Worm (Caenorhabditis elegans) whole organism, L4 larva: Measurements from ENCODE around the gene pho-1.

Source experiments
- D1046.2 ChIP-seq: fragments of 200-800 bp; sonication (Bioruptor generic); IDR thresholded peaks from 2 replicates; pipeline ENCODE4 v1.3.6; 2022; ENCODE audit warnings: missing genetic modification characterization, missing compliant biosample characterization
- F10B5.3 ChIP-seq: sonication (generic microtip); optimal IDR thresholded peaks from 2 replicates; lab custom pipeline; 2016; ENCODE audit warnings: mild to moderate bottlenecking, missing genetic modification characterization, missing compliant biosample characterization
- F26F4.8 ChIP-seq: fragments of 200-800 bp; sonication (Bioruptor generic); conservative IDR thresholded peaks from 2 replicates; pipeline ENCODE4 v1.3.6; 2022; ENCODE audit warnings: missing genetic modification characterization, missing compliant biosample characterization
- F44E2.7 ChIP-seq: fragments of 200-800 bp; sonication (Bioruptor generic); IDR thresholded peaks from 2 replicates; pipeline ENCODE4 v2.1.2; 2022; ENCODE audit warnings: missing genetic modification characterization, missing compliant biosample characterization
- T26A8.4 ChIP-seq: fragments of 200-800 bp; sonication (Bioruptor generic); IDR thresholded peaks from 2 replicates; pipeline ENCODE4 v1.3.6; 2022; ENCODE audit warnings: missing genetic modification characterization, missing compliant biosample characterization
- Y105C5A.15 ChIP-seq: fragments of 200-800 bp; sonication (Bioruptor generic); IDR thresholded peaks from 2 replicates; pipeline ENCODE4 v1.3.6; 2022; ENCODE audit warnings: missing genetic modification characterization, missing compliant biosample characterization
- Y75B8A.6 ChIP-seq: fragments of 200-800 bp; sonication (Bioruptor generic); IDR thresholded peaks from 2 replicates; pipeline ENCODE4 v1.3.6; 2022; ENCODE audit warnings: missing genetic modification reagents, missing genetic modification characterization, missing compliant biosample characterization
- ZK337.2 ChIP-seq: fragments of 200-800 bp; sonication (Bioruptor generic); IDR thresholded peaks from 2 replicates; pipeline ENCODE4 v1.3.6; 2022; ENCODE audit warnings: missing genetic modification reagents, missing genetic modification characterization, missing compliant biosample characterization
- aha-1 ChIP-seq: fragments of 150-350 bp; peaks from one replicate; lab custom pipeline; 2014; ENCODE audit warnings: missing biosample characterization, missing genetic modification characterization
- arid-1 ChIP-seq: fragments of 200-800 bp; sonication (Bioruptor generic); conservative IDR thresholded peaks from 2 replicates; pipeline ENCODE4 v1.3.6; 2022; ENCODE audit warnings: missing genetic modification reagents, missing genetic modification characterization, missing compliant biosample characterization
- ceh-62 ChIP-seq: sonication (generic microtip); optimal IDR thresholded peaks from 2 replicates; lab custom pipeline; 2017; ENCODE audit warnings: missing biosample characterization, missing genetic modification characterization
- cey-2 ChIP-seq: sonication (generic microtip); optimal IDR thresholded peaks from 3 replicates; lab custom pipeline; 2017; ENCODE audit warnings: missing genetic modification characterization, mild to moderate bottlenecking, missing compliant biosample characterization, antibody characterized with exemption, borderline replicate concordance; ENCODE audit not compliant: insufficient read depth
- ctbp-1 ChIP-seq: fragments of 200-800 bp; sonication (Bioruptor generic); IDR thresholded peaks from 2 replicates; pipeline ENCODE4 v1.3.6; 2022; ENCODE audit warnings: missing genetic modification reagents, missing genetic modification characterization, missing compliant biosample characterization
- daf-12 ChIP-seq: fragments of 150-350 bp; optimal IDR thresholded peaks from 2 replicates; lab custom pipeline; 2014; ENCODE audit warnings: missing biosample characterization, missing genetic modification reagents, missing genetic modification characterization
- daf-16 ChIP-seq, 3 experiments: sonication (generic microtip); optimal IDR thresholded peaks; 2 replicates each; lab custom pipeline; 2016 to 2017; ENCODE audit warnings: missing genetic modification characterization in 3 of 3, missing genetic modification reagents in 3 of 3, mild to moderate bottlenecking in 2 of 3, missing compliant biosample characterization in 2 of 3, missing biosample characterization in 1 of 3, moderate library complexity in 1 of 3
- daf-19 ChIP-seq: fragments of 200-800 bp; sonication (Bioruptor generic); conservative IDR thresholded peaks from 2 replicates; pipeline ENCODE4 v1.3.6; 2022; ENCODE audit warnings: missing genetic modification characterization, missing compliant biosample characterization
- dmd-6 ChIP-seq: fragments of 200-800 bp; sonication (Bioruptor generic); IDR thresholded peaks from 2 replicates; pipeline ENCODE4 v1.3.6; 2022; ENCODE audit warnings: missing genetic modification reagents, missing genetic modification characterization, missing compliant biosample characterization
- dpl-1 ChIP-seq: fragments of 150-350 bp; optimal IDR thresholded peaks from 2 replicates; lab custom pipeline; 2014; ENCODE audit warnings: missing biosample characterization, missing genetic modification reagents, missing genetic modification characterization
- egl-27 ChIP-seq: sonication (generic microtip); optimal IDR thresholded peaks from 3 replicates; lab custom pipeline; 2017; ENCODE audit warnings: missing biosample characterization, missing genetic modification reagents, missing genetic modification characterization
- egl-43 ChIP-seq: fragments of 200-800 bp; sonication (Bioruptor generic); IDR thresholded peaks from 2 replicates; pipeline ENCODE4 v1.3.6; 2022; ENCODE audit warnings: missing genetic modification reagents, missing genetic modification characterization, missing compliant biosample characterization
- fkh-10 ChIP-seq: fragments of 150-350 bp; optimal IDR thresholded peaks from 2 replicates; lab custom pipeline; 2014; ENCODE audit warnings: missing biosample characterization, missing genetic modification reagents, missing genetic modification characterization
- fos-1 ChIP-seq: fragments of 150-350 bp; optimal IDR thresholded peaks from 2 replicates; lab custom pipeline; 2014; ENCODE audit warnings: missing biosample characterization, missing genetic modification characterization
- hlh-11 ChIP-seq: fragments of 200-800 bp; sonication (Bioruptor generic); optimal IDR thresholded peaks from 2 replicates; lab custom pipeline; 2018; ENCODE audit warnings: mild to moderate bottlenecking, missing genetic modification characterization, missing compliant biosample characterization
- hlh-30 ChIP-seq: sonication (generic microtip); optimal IDR thresholded peaks from 2 replicates; lab custom pipeline; 2017; ENCODE audit warnings: antibody characterized with exemption, mild to moderate bottlenecking, missing genetic modification characterization, missing compliant biosample characterization; ENCODE audit not compliant: insufficient read depth
- hmg-1.1 ChIP-seq: fragments of 200-800 bp; sonication (Bioruptor generic); IDR thresholded peaks from 2 replicates; pipeline ENCODE4 v1.3.6; 2022; ENCODE audit warnings: missing genetic modification reagents, missing genetic modification characterization, missing compliant biosample characterization
- lim-7 ChIP-seq: fragments of 200-800 bp; sonication (Bioruptor generic); IDR thresholded peaks from 2 replicates; pipeline ENCODE4 v1.3.6; 2022; ENCODE audit warnings: missing genetic modification characterization, missing compliant biosample characterization
- lin-38 ChIP-seq: fragments of 200-800 bp; sonication (Bioruptor generic); IDR thresholded peaks from 2 replicates; pipeline ENCODE4 v1.3.6; 2022; ENCODE audit warnings: missing genetic modification reagents, missing genetic modification characterization, missing compliant biosample characterization
- lin-39 ChIP-seq: fragments of 150-350 bp; optimal IDR thresholded peaks from 2 replicates; lab custom pipeline; 2014; ENCODE audit warnings: missing biosample characterization, missing genetic modification reagents, missing genetic modification characterization
- lir-3 ChIP-seq: sonication (generic microtip); optimal IDR thresholded peaks from 2 replicates; lab custom pipeline; 2016; ENCODE audit warnings: mild to moderate bottlenecking, missing genetic modification characterization, missing compliant biosample characterization
- mdl-1 ChIP-seq, 2 experiments: fragments of 150-350 bp in 1 of 2; sonication (generic microtip) in 1 of 2; optimal IDR thresholded peaks; 2 replicates each; lab custom pipeline; 2014 to 2017; ENCODE audit warnings: missing biosample characterization in 2 of 2, missing genetic modification characterization in 2 of 2
- mep-1 ChIP-seq: fragments of 150-350 bp; sonication (generic microtip); optimal IDR thresholded peaks from 3 replicates; lab custom pipeline; 2014; ENCODE audit warnings: missing biosample characterization, missing genetic modification characterization
- mes-2 ChIP-seq: sonication (generic microtip); optimal IDR thresholded peaks from 2 replicates; lab custom pipeline; 2016; ENCODE audit warnings: missing genotype, mild to moderate bottlenecking, missing genetic modification characterization, missing compliant biosample characterization; ENCODE audit not compliant: poor library complexity, severe bottlenecking
- mxl-2 ChIP-seq: fragments of 200-800 bp; sonication (Bioruptor generic); conservative IDR thresholded peaks from 2 replicates; pipeline ENCODE4 v1.3.6; 2022; ENCODE audit warnings: missing genetic modification reagents, missing genetic modification characterization, missing compliant biosample characterization
- nhr-111 ChIP-seq: fragments of 200-800 bp; sonication (Bioruptor generic); optimal IDR thresholded peaks from 2 replicates; lab custom pipeline; 2018; ENCODE audit warnings: mild to moderate bottlenecking, missing genetic modification characterization, missing compliant biosample characterization
- nhr-237 ChIP-seq: sonication (generic microtip); optimal IDR thresholded peaks from 2 replicates; lab custom pipeline; 2017; ENCODE audit warnings: missing biosample characterization, missing genetic modification characterization
- nhr-25 ChIP-seq: sonication (generic microtip); optimal IDR thresholded peaks from 2 replicates; lab custom pipeline; 2017; ENCODE audit warnings: missing genetic modification characterization, mild to moderate bottlenecking, missing compliant biosample characterization, antibody characterized with exemption, moderate library complexity, borderline replicate concordance; ENCODE audit not compliant: insufficient read depth
- nhr-41 ChIP-seq: fragments of 200-800 bp; sonication (Bioruptor generic); IDR thresholded peaks from 2 replicates; pipeline ENCODE4 v1.3.6; 2022; ENCODE audit warnings: missing genetic modification reagents, missing genetic modification characterization, missing compliant biosample characterization
- nhr-6 ChIP-seq: fragments of 150-350 bp; optimal IDR thresholded peaks from 2 replicates; lab custom pipeline; 2014; ENCODE audit warnings: missing biosample characterization, missing genetic modification characterization
- nhr-77 ChIP-seq: fragments of 150-350 bp; optimal IDR thresholded peaks from 2 replicates; lab custom pipeline; 2014; ENCODE audit warnings: missing biosample characterization, missing genetic modification characterization
- saeg-2 ChIP-seq: fragments of 200-800 bp; sonication (Bioruptor generic); IDR thresholded peaks from 2 replicates; pipeline ENCODE4 v1.3.6; 2022; ENCODE audit warnings: missing genetic modification reagents, missing genetic modification characterization, missing compliant biosample characterization
- sdz-12 ChIP-seq: fragments of 200-800 bp; sonication (Bioruptor generic); optimal IDR thresholded peaks from 2 replicates; lab custom pipeline; 2018; ENCODE audit warnings: mild to moderate bottlenecking, missing genetic modification characterization, missing compliant biosample characterization
- set-16 ChIP-seq: fragments of 200-800 bp; sonication (Bioruptor generic); IDR thresholded peaks from 2 replicates; pipeline ENCODE4 v1.3.6; 2022; ENCODE audit warnings: missing genetic modification reagents, missing genetic modification characterization, missing compliant biosample characterization
- snpc-1.2 ChIP-seq: fragments of 200-800 bp; sonication (Bioruptor generic); IDR thresholded peaks from 2 replicates; pipeline ENCODE4 v1.3.6; 2022; ENCODE audit warnings: missing genetic modification reagents, missing genetic modification characterization, missing compliant biosample characterization
- snpc-4 ChIP-seq: fragments of 150-350 bp; optimal IDR thresholded peaks from 2 replicates; lab custom pipeline; 2014; ENCODE audit warnings: missing biosample characterization, missing genetic modification characterization
- spr-3 ChIP-seq: fragments of 200-800 bp; sonication (Bioruptor generic); optimal IDR thresholded peaks from 2 replicates; lab custom pipeline; 2018; ENCODE audit warnings: mild to moderate bottlenecking, missing genetic modification characterization, missing compliant biosample characterization
- tag-97 ChIP-seq: fragments of 200-800 bp; sonication (Bioruptor generic); IDR thresholded peaks from 2 replicates; pipeline ENCODE4 v1.3.6; 2022; ENCODE audit warnings: missing genetic modification characterization, missing compliant biosample characterization
- unc-62 ChIP-seq, 3 experiments: fragments of 150-350 bp in 1 of 3; sonication (generic microtip); optimal IDR thresholded peaks in 2 of 3; peaks in 1 of 3; 1 replicate in 1 of 3; 2 replicates in 2 of 3; lab custom pipeline; 2014 to 2017; ENCODE audit warnings: missing biosample characterization in 3 of 3, missing genetic modification characterization in 3 of 3, missing genetic modification reagents in 3 of 3, missing genotype in 1 of 3
- zfp-2 ChIP-seq: sonication (generic microtip); optimal IDR thresholded peaks from 2 replicates; lab custom pipeline; 2016; ENCODE audit warnings: mild to moderate bottlenecking, missing genetic modification characterization, missing compliant biosample characterization
- zip-11 ChIP-seq: fragments of 200-800 bp; sonication (Bioruptor generic); IDR thresholded peaks from 2 replicates; pipeline ENCODE4 v1.3.6; 2022; ENCODE audit warnings: missing genetic modification characterization, missing compliant biosample characterization

The pho-1 gene

DNA sequence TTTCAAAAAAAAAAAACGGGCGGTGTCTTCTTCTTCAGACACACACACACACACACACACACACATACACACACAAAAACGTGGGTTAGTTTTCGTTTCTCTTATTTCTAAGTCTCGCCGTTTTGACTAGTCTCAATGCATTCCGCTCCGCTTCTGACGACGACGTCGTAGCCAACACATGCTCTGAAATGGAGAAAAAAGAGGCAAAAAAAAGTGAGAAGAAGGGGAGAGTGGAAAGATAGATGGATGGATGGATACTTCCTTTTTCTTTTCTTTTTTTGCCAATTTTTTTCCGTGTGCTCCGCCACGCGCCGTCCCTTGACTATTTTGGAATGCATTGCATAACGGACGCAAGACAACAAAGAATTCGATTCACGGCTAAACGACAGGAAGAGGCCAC is 41.1 kb upstream of the pho-1 start (continued):
- no peak for TF ChIP-seq lin-38 (GFP tag; lab: Robert Waterston, UW)
- TF ChIP-seq zfp-2 (tag; lab: Kevin White, UChicago): no peak
- no peak for TF ChIP-seq T26A8.4 (GFP tag; lab: Robert Waterston, UW)
- TF ChIP-seq F44E2.7 (GFP tag; lab: Robert Waterston, UW): no peak
- no peak for TF ChIP-seq D1046.2
- TF ChIP-seq F26F4.8 (GFP tag; lab: Robert Waterston, UW): no peak
- TF ChIP-seq unc-62 (GFP tag; optimal IDR thresholded peaks at IDR 0.05 in 1 of 2; lab: Kevin White, UChicago): peak in 1 of 2 experiments; percentile 98
- TF ChIP-seq unc-62 (tag; optimal IDR thresholded peaks at IDR 0.05; lab: Kevin White, UChicago): peak; percentile 14
- TF ChIP-seq ceh-62 (tag; lab: Kevin White, UChicago): no peak
- no peak for TF ChIP-seq Y105C5A.15
- TF ChIP-seq zip-11 (GFP tag; lab: Robert Waterston, UW): no peak
- TF ChIP-seq nhr-25 (tag; lab: Kevin White, UChicago): no peak
- TF ChIP-seq dpl-1 (GFP tag; lab: Kevin White, UChicago): no peak
- TF ChIP-seq F10B5.3 (tag; lab: Kevin White, UChicago): no peak
- no peak for TF ChIP-seq fos-1 (tag; lab: Kevin White, UChicago)
- TF ChIP-seq tag-97 (GFP tag; lab: Robert Waterston, UW): no peak
- TF ChIP-seq nhr-6: no peak
- TF ChIP-seq daf-12: no peak
- TF ChIP-seq set-16 (GFP tag; lab: Robert Waterston, UW): no peak
- TF ChIP-seq fkh-10 (GFP tag; lab: Kevin White, UChicago): peak; percentile 89
- peak in 1 of 2 experiments; percentile 67 for TF ChIP-seq mdl-1 (tag; optimal IDR thresholded peaks at IDR 0.05; lab: Kevin White, UChicago)
- TF ChIP-seq ctbp-1 (GFP tag; lab: Robert Waterston, UW): peak; percentile 38; the same call in 1 of the 2 replicates
- no peak for TF ChIP-seq snpc-4
- TF ChIP-seq daf-19 (GFP tag; lab: Robert Waterston, UW): no peak
- TF ChIP-seq nhr-41: no peak
- TF ChIP-seq daf-16 (GFP tag; optimal IDR thresholded peaks at IDR 0.05; lab: Kevin White, UChicago): no peak
- no peak for TF ChIP-seq daf-16 (tag; optimal IDR thresholded peaks at IDR 0.05; lab: Kevin White, UChicago)
- no peak for TF ChIP-seq lim-7
- no peak for TF ChIP-seq egl-43 (GFP tag; lab: Robert Waterston, UW)
- TF ChIP-seq hmg-1.1: peak; percentile 49; the same call in 1 of the 2 replicates
- TF ChIP-seq mep-1 (tag; lab: Kevin White, UChicago): peak; percentile 34
- TF ChIP-seq snpc-1.2 (GFP tag; lab: Robert Waterston, UW): no peak
- no peak for TF ChIP-seq mxl-2
- no peak for TF ChIP-seq sdz-12
- no peak for TF ChIP-seq cey-2 (tag; lab: Kevin White, UChicago)
- no peak for TF ChIP-seq mes-2
- TF ChIP-seq lin-39: no peak
- no peak for TF ChIP-seq dmd-6 (GFP tag; lab: Robert Waterston, UW)
- no peak for TF ChIP-seq ZK337.2 (GFP tag; lab: Robert Waterston, UW)
- no peak for TF ChIP-seq saeg-2 (GFP tag; lab: Robert Waterston, UW)

DNA sequence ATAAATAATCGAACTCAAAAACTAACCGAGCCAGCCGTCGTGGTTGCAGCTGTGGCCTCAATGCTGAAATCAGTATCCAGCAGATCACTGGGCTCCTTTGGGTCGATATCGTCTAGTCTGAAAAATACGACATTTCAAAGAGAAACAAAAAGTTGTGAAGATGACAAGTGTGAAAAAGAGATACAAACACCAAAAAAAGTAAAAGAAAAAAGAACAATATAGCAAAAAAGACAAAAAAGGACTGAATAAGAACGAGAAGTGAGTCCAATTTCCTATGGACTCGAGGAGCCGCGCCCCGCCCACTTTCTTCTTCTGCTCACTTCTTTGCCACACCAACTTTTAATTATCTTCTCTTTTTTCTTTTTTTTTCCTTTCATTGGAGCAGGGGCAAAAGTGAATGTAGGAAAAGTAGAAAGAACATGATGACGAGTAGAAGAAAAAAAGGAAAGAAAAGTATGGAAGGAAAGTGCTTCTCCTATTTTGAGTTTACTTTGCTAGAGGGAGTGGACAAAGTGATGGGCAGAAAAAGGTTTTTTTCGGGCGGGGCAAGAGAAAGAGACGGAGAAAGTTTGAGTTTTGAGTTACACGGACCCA is 36.2 kb upstream of the pho-1 start, which contains the start of gene drn-1:
Gene drn-1 (minus strand): TSS at position 117 of the 594 bp plus-strand sequence.
- TF ChIP-seq hlh-30: peak; percentile 35
- no peak for TF ChIP-seq hlh-11 (tag; lab: Kevin White, UChicago)
- no peak for TF ChIP-seq nhr-237 (tag; lab: Kevin White, UChicago)
- no peak for TF ChIP-seq mxl-2
- no peak for TF ChIP-seq nhr-111
- TF ChIP-seq D1046.2: no peak
- peak in 1 of 2 experiments; percentile 2 for TF ChIP-seq mdl-1 (tag; optimal IDR thresholded peaks at IDR 0.05; lab: Kevin White, UChicago)
- TF ChIP-seq spr-3 (GFP tag; lab: Kevin White, UChicago): no peak
- TF ChIP-seq arid-1: no peak
- TF ChIP-seq aha-1: peak; percentile 97
- no peak for TF ChIP-seq egl-27 (tag; lab: Kevin White, UChicago)
- TF ChIP-seq lir-3: no peak
- peak in 1 of 2 experiments; percentile 85 for TF ChIP-seq unc-62 (GFP tag; optimal IDR thresholded peaks at IDR 0.05 in 1 of 2; lab: Kevin White, UChicago)
- TF ChIP-seq unc-62 (tag; optimal IDR thresholded peaks at IDR 0.05; lab: Kevin White, UChicago): no peak
- TF ChIP-seq nhr-77: no peak
- no peak for TF ChIP-seq Y75B8A.6 (GFP tag; lab: Robert Waterston, UW)
- TF ChIP-seq zfp-2 (tag; lab: Kevin White, UChicago): no peak
- TF ChIP-seq fkh-10 (GFP tag; lab: Kevin White, UChicago): peak; percentile 88
- TF ChIP-seq F10B5.3 (tag; lab: Kevin White, UChicago): no peak
- TF ChIP-seq dmd-6 (GFP tag; lab: Robert Waterston, UW): no peak
